Fruit fly (Drosophila melanogaster) whole organism, embryonic: ENCODE measurements around the gene Csk.

Source experiments
- Atf-2 ChIP-seq: fragments of 200-800 bp; sonication (Bioruptor generic); optimal IDR thresholded peaks from 2 replicates; lab custom pipeline; 2016; ENCODE audit warnings: missing biosample characterization, missing genetic modification characterization
- Atf6 ChIP-seq: fragments of 200-800 bp; sonication (Bioruptor generic); IDR thresholded peaks from 2 replicates; pipeline ENCODE4 v1.3.6; 2022; ENCODE audit warnings: missing biosample characterization, missing genetic modification characterization
- Awh ChIP-seq: fragments of 200-800 bp; sonication (Bioruptor generic); IDR thresholded peaks from 2 replicates; pipeline ENCODE4, ENCODE4 v1.3.6; 2022; ENCODE audit warnings: missing biosample characterization, missing genetic modification characterization
- CG10209 ChIP-seq: fragments of 200-800 bp; sonication (Bioruptor generic); optimal IDR thresholded peaks from 3 replicates; lab custom pipeline; 2017; ENCODE audit warnings: missing biosample characterization, mild to moderate bottlenecking, missing genetic modification characterization, missing genetic modification reagents
- CG10543 ChIP-seq: fragments of 200-800 bp; sonication (Bioruptor generic); optimal IDR thresholded peaks from 3 replicates; lab custom pipeline; 2017; ENCODE audit warnings: missing biosample characterization, mild to moderate bottlenecking, missing genetic modification characterization, moderate library complexity
- CG11560 ChIP-seq: fragments of 200-800 bp; sonication (Bioruptor generic); IDR thresholded peaks from 3 replicates; pipeline ENCODE4 v1.3.6; 2022; ENCODE audit warnings: missing biosample characterization, missing genetic modification characterization
- CG11695 ChIP-seq: fragments of 200-800 bp; sonication (Bioruptor generic); IDR thresholded peaks from 3 replicates; pipeline ENCODE4 v1.3.6; 2022; ENCODE audit warnings: missing biosample characterization, missing genetic modification characterization
- CG12071 ChIP-seq: fragments of 200-800 bp; sonication (Bioruptor generic); optimal IDR thresholded peaks from 3 replicates; lab custom pipeline; 2018; ENCODE audit warnings: missing biosample characterization, mild to moderate bottlenecking, missing genetic modification characterization
- CG1602 ChIP-seq: fragments of 200-800 bp; sonication (Bioruptor generic); optimal IDR thresholded peaks from 3 replicates; lab custom pipeline; 2016; ENCODE audit warnings: missing biosample characterization, missing genetic modification characterization
- CG17186 ChIP-seq: fragments of 200-800 bp; sonication (Bioruptor generic); optimal IDR thresholded peaks from 3 replicates; lab custom pipeline; 2017; ENCODE audit warnings: missing biosample characterization, missing genetic modification reagents, missing genetic modification characterization
- CG17361 ChIP-seq: fragments of 200-800 bp; sonication (Bioruptor generic); IDR thresholded peaks from 3 replicates; pipeline ENCODE4 v1.3.6; 2022; ENCODE audit warnings: missing biosample characterization, missing genetic modification characterization
- CG17912 ChIP-seq: fragments of 200-800 bp; sonication (Bioruptor generic); optimal IDR thresholded peaks from 2 replicates; lab custom pipeline; 2018; ENCODE audit warnings: missing biosample characterization, mild to moderate bottlenecking, missing genetic modification characterization
- CG18764 ChIP-seq: fragments of 200-800 bp; sonication (Bioruptor generic); optimal IDR thresholded peaks from 3 replicates; lab custom pipeline; 2016; ENCODE audit warnings: missing biosample characterization, missing genetic modification characterization
- CG2678 ChIP-seq: fragments of 200-800 bp; sonication (Bioruptor generic); optimal IDR thresholded peaks from 3 replicates; lab custom pipeline; 2019; ENCODE audit warnings: missing biosample characterization, mild to moderate bottlenecking, missing genetic modification characterization, moderate library complexity
- CG34376 ChIP-seq: fragments of 200-800 bp; sonication (Bioruptor generic); optimal IDR thresholded peaks from 2 replicates; lab custom pipeline; 2018; ENCODE audit warnings: missing biosample characterization, mild to moderate bottlenecking, missing genetic modification characterization
- CG6254 ChIP-seq: fragments of 200-800 bp; sonication (Bioruptor generic); optimal IDR thresholded peaks from 3 replicates; lab custom pipeline; 2017; ENCODE audit warnings: mild to moderate bottlenecking, missing biosample characterization, missing genetic modification reagents, missing genetic modification characterization
- CG8478 ChIP-seq: fragments of >200 bp; optimal IDR thresholded peaks from 2 replicates; lab custom pipeline; 2018
- Dfd ChIP-seq, 2 experiments: fragments of >200 bp; optimal IDR thresholded peaks; 2 replicates each; lab custom pipeline; 2017; ENCODE audit warnings: missing biosample characterization in 2 of 2, missing genetic modification characterization in 2 of 2
- Doc2 ChIP-seq: fragments of 200-800 bp; sonication (Bioruptor generic); IDR thresholded peaks from 2 replicates; pipeline ENCODE4 v1.3.6; 2022; ENCODE audit warnings: missing biosample characterization, missing genetic modification characterization
- E2f2 ChIP-seq: fragments of 200-800 bp; sonication (Bioruptor generic); IDR thresholded peaks from 2 replicates; pipeline ENCODE4 v1.3.6; 2022; ENCODE audit warnings: missing biosample characterization, missing genetic modification characterization
- Fer1 ChIP-seq: fragments of 200-800 bp; sonication (Bioruptor generic); optimal IDR thresholded peaks from 2 replicates; lab custom pipeline; 2017; ENCODE audit warnings: missing biosample characterization, mild to moderate bottlenecking, missing genetic modification characterization
- NC2β ChIP-seq: fragments of 200-800 bp; sonication (Bioruptor generic); optimal IDR thresholded peaks from 2 replicates; lab custom pipeline; 2016; ENCODE audit warnings: missing biosample characterization, missing genetic modification characterization
- Nf-YA ChIP-seq: fragments of 200-800 bp; sonication (Bioruptor generic); IDR thresholded peaks from 2 replicates; pipeline ENCODE4 v1.3.6; 2022; ENCODE audit warnings: missing biosample characterization, missing genetic modification characterization
- aop ChIP-seq: fragments of 200-800 bp; sonication (Bioruptor generic); IDR thresholded peaks from 2 replicates; pipeline ENCODE4 v1.3.6; 2022; ENCODE audit warnings: missing biosample characterization, missing genetic modification characterization
- bcd ChIP-seq: fragments of 200-800 bp; sonication (Bioruptor generic); optimal IDR thresholded peaks from 2 replicates; lab custom pipeline; 2017; ENCODE audit warnings: missing biosample characterization, mild to moderate bottlenecking, missing genetic modification characterization
- bigmax ChIP-seq: fragments of 200-800 bp; sonication (Bioruptor generic); optimal IDR thresholded peaks from 2 replicates; lab custom pipeline; 2018; ENCODE audit warnings: missing biosample characterization, mild to moderate bottlenecking, missing genetic modification characterization
- bowl ChIP-seq: fragments of 200-800 bp; sonication (Bioruptor generic); IDR thresholded peaks from 2 replicates; pipeline ENCODE4 v1.3.6; 2022; ENCODE audit warnings: missing biosample characterization, missing genetic modification characterization
- bsh ChIP-seq, 2 experiments: fragments of 200-800 bp; sonication (Bioruptor generic); optimal IDR thresholded peaks; 2 replicates each; lab custom pipeline; 2017 to 2018; ENCODE audit warnings: mild to moderate bottlenecking in 2 of 2, missing biosample characterization in 2 of 2, missing genetic modification characterization in 2 of 2, moderate library complexity in 1 of 2
- dimm ChIP-seq: fragments of 200-800 bp; sonication (Bioruptor generic); IDR thresholded peaks from 2 replicates; pipeline ENCODE4 v1.3.6; 2022; ENCODE audit warnings: missing biosample characterization, missing genetic modification characterization
- dmrt11E ChIP-seq: fragments of 200-800 bp; sonication (Bioruptor generic); optimal IDR thresholded peaks from 3 replicates; lab custom pipeline; 2018; ENCODE audit warnings: missing biosample characterization, mild to moderate bottlenecking, missing genetic modification characterization, moderate library complexity
- en ChIP-seq: fragments of 200-800 bp; sonication (Bioruptor generic); optimal IDR thresholded peaks from 2 replicates; lab custom pipeline; 2016; ENCODE audit warnings: missing biosample characterization, missing genetic modification characterization
- esg ChIP-seq: fragments of 200-800 bp; sonication (Bioruptor generic); conservative IDR thresholded peaks from 2 replicates; pipeline ENCODE4 v1.3.6; 2022; ENCODE audit warnings: missing biosample characterization, missing genetic modification characterization
- fd102C ChIP-seq: fragments of 200-800 bp; sonication (Bioruptor generic); optimal IDR thresholded peaks from 2 replicates; lab custom pipeline; 2018; ENCODE audit warnings: missing biosample characterization, mild to moderate bottlenecking, missing genetic modification characterization, moderate library complexity
- gem ChIP-seq: fragments of 200-800 bp; sonication (Bioruptor generic); optimal IDR thresholded peaks from 2 replicates; lab custom pipeline; 2019; ENCODE audit warnings: missing biosample characterization, mild to moderate bottlenecking, missing genetic modification characterization, moderate library complexity
- gt ChIP-seq: fragments of 200-800 bp; sonication (Bioruptor generic); IDR thresholded peaks from 2 replicates; pipeline ENCODE4 v1.3.6; 2022; ENCODE audit warnings: missing biosample characterization, missing genetic modification characterization
- hkb ChIP-seq, 2 experiments: fragments of 200-800 bp in 1 of 2; fragments of >200 bp in 1 of 2; sonication (Bioruptor generic) in 1 of 2; IDR thresholded peaks in 1 of 2; optimal IDR thresholded peaks in 1 of 2; 2 replicates each; pipeline versions ENCODE4 v1.3.6 to Lab custom; 2017 to 2022; ENCODE audit warnings: missing biosample characterization in 1 of 2, missing genetic modification characterization in 1 of 2
- jigr1 ChIP-seq: fragments of 200-800 bp; sonication (Bioruptor generic); IDR thresholded peaks from 3 replicates; pipeline ENCODE4 v1.3.6; 2022; ENCODE audit warnings: missing biosample characterization, missing genetic modification characterization
- nerfin-2 ChIP-seq: fragments of 200-800 bp; sonication (Bioruptor generic); IDR thresholded peaks from 2 replicates; pipeline ENCODE4 v1.3.6; 2022; ENCODE audit warnings: missing biosample characterization, missing genetic modification characterization; ENCODE audit not compliant: partially characterized antibody
- nmo ChIP-seq: fragments of 200-800 bp; sonication (Bioruptor generic); optimal IDR thresholded peaks from 2 replicates; lab custom pipeline; 2018; ENCODE audit warnings: missing biosample characterization, mild to moderate bottlenecking, missing genetic modification characterization, moderate library complexity
- pan ChIP-seq, 4 experiments: fragments of >200 bp in 3 of 4; fragments of 200-800 bp in 1 of 4; sonication (Bioruptor generic) in 1 of 4; optimal IDR thresholded peaks in 3 of 4; IDR thresholded peaks in 1 of 4; 2 replicates each; pipeline versions ENCODE4 v1.3.6 to Lab custom; 2017 to 2022; ENCODE audit warnings: missing biosample characterization in 2 of 4, missing genetic modification characterization in 2 of 4, mixed read lengths in 1 of 4
- pho ChIP-seq: fragments of 200-800 bp; sonication (Bioruptor generic); optimal IDR thresholded peaks from 2 replicates; lab custom pipeline; 2016; ENCODE audit warnings: missing biosample characterization, missing genetic modification characterization
- salm ChIP-seq: fragments of 200-800 bp; sonication (Bioruptor generic); optimal IDR thresholded peaks from 2 replicates; lab custom pipeline; 2018; ENCODE audit warnings: missing biosample characterization, mild to moderate bottlenecking, missing genetic modification characterization
- sc ChIP-seq, 3 experiments: fragments of >200 bp in 2 of 3; fragments of 200-800 bp in 1 of 3; sonication (Bioruptor generic) in 1 of 3; optimal IDR thresholded peaks; 2 replicates in 2 of 3; 3 replicates in 1 of 3; lab custom pipeline; 2017; ENCODE audit warnings: mild to moderate bottlenecking in 1 of 3, missing biosample characterization in 1 of 3, missing genetic modification characterization in 1 of 3, missing genetic modification reagents in 1 of 3
- sens ChIP-seq: fragments of 200-800 bp; sonication (Bioruptor generic); peaks from one replicate; lab custom pipeline; 2016; ENCODE audit warnings: missing biosample characterization, missing genetic modification characterization
- tgo ChIP-seq: fragments of 200-800 bp; sonication (Bioruptor generic); IDR thresholded peaks from 3 replicates; pipeline ENCODE4 v1.3.6; 2022; ENCODE audit warnings: missing biosample characterization, missing genetic modification characterization
- tin ChIP-seq: fragments of 200-800 bp; sonication (Bioruptor generic); optimal IDR thresholded peaks from 3 replicates; lab custom pipeline; 2016; ENCODE audit warnings: missing biosample characterization, missing genetic modification characterization
- toy ChIP-seq: fragments of 200-800 bp; sonication (Bioruptor generic); IDR thresholded peaks from 2 replicates; pipeline ENCODE4 v1.3.6; 2022; ENCODE audit warnings: missing biosample characterization, missing genetic modification characterization
- twi ChIP-seq: fragments of 200-800 bp; optimal IDR thresholded peaks from 2 replicates; lab custom pipeline; 2019; ENCODE audit warnings: missing biosample characterization, mild to moderate bottlenecking, missing genetic modification characterization, moderate library complexity

Gene Csk

dm6 chr3R:11650105-11651039 lies at the start of gene Csk, which contains the start of gene Elp1:
Gene Csk (minus strand): TSS chr3R:11650706.
Gene Elp1 (plus strand): TSS chr3R:11650971.
- TF ChIP-seq Awh (GFP tag; lab: Robert Waterston, UW), result no peak
- TF ChIP-seq toy (GFP tag; lab: Robert Waterston, UW), result no peak
- TF ChIP-seq dmrt11E (tag; lab: Kevin White, UChicago), result peak; percentile 58
- peak; percentile 74 for TF ChIP-seq gem (tag; lab: Kevin White, UChicago)
- TF ChIP-seq CG34376, result peak; percentile 33
- no peak for TF ChIP-seq dimm (GFP tag; lab: Robert Waterston, UW)
- TF ChIP-seq nmo (GFP tag; lab: Kevin White, UChicago), result peak; percentile 86
- peak; percentile 76 for TF ChIP-seq CG17361 (GFP tag; lab: Robert Waterston, UW)
- peak; percentile 38 for TF ChIP-seq CG18764 (GFP tag; lab: Kevin White, UChicago)
- TF ChIP-seq gt (GFP tag; lab: Robert Waterston, UW), result no peak
- TF ChIP-seq CG11560 (tag; lab: Robert Waterston, UW), result no peak
- peak; percentile 73 for TF ChIP-seq twi
- peak; percentile 12 for TF ChIP-seq CG17912
- TF ChIP-seq CG1602 (GFP tag; lab: Kevin White, UChicago), result peak; percentile 51
- TF ChIP-seq Fer1 (GFP tag; lab: Kevin White, UChicago), result peak; percentile 60
- TF ChIP-seq CG11695 (GFP tag; lab: Robert Waterston, UW), result no peak
- no peak for TF ChIP-seq aop (GFP tag; lab: Robert Waterston, UW)
- TF ChIP-seq pan (optimal IDR thresholded peaks at IDR 0.05; lab: Kevin White, UChicago), result no peak
- no peak for TF ChIP-seq pan (GFP tag; optimal IDR thresholded peaks at IDR 0.05 in 1 of 2, IDR thresholded peaks at IDR 0.05 in 1 of 2)
- TF ChIP-seq CG6254, result no peak
- no peak for TF ChIP-seq salm (tag; lab: Kevin White, UChicago)
- TF ChIP-seq Atf-2, result peak; percentile 6
- TF ChIP-seq hkb (optimal IDR thresholded peaks at IDR 0.05; lab: Kevin White, UChicago), result peak; percentile 64
- no peak for TF ChIP-seq hkb (GFP tag; IDR thresholded peaks at IDR 0.05; lab: Robert Waterston, UW)
- TF ChIP-seq bcd (GFP tag; lab: Kevin White, UChicago), result peak; percentile 66
- no peak for TF ChIP-seq Dfd (GFP tag; optimal IDR thresholded peaks at IDR 0.05; lab: Kevin White, UChicago)
- peak; percentile 24; the same call in 1 of the 3 replicates for TF ChIP-seq jigr1 (GFP tag; lab: Robert Waterston, UW)
- peak; percentile 34 for TF ChIP-seq fd102C
- TF ChIP-seq bsh (GFP tag; optimal IDR thresholded peaks at IDR 0.05; lab: Kevin White, UChicago), result peak in 1 of 2 experiments; percentile 40
- TF ChIP-seq CG12071 (GFP tag; lab: Kevin White, UChicago), result no peak
- TF ChIP-seq pho, result peak; percentile 3
- TF ChIP-seq Doc2 (GFP tag; lab: Robert Waterston, UW), result no peak
- no peak for TF ChIP-seq bowl (GFP tag; lab: Robert Waterston, UW)
- TF ChIP-seq sens, result peak; percentile 86
- TF ChIP-seq CG10209 (GFP tag; lab: Kevin White, UChicago), result peak; percentile 52
- peak; percentile 41 for TF ChIP-seq tin (GFP tag; lab: Kevin White, UChicago)
- peak; percentile 64 for TF ChIP-seq CG2678
- no peak for TF ChIP-seq Nf-YA (GFP tag; lab: Robert Waterston, UW)
- TF ChIP-seq CG17186, result peak; percentile 41
- peak; percentile 64 for TF ChIP-seq CG10543 (GFP tag; lab: Kevin White, UChicago)
- peak; percentile 40 for TF ChIP-seq CG8478
- 0 out of 2 replicates have a peak, but pooled peaks have one; percentile 17 for TF ChIP-seq Atf6
- TF ChIP-seq E2f2 (GFP tag; lab: Robert Waterston, UW), result peak; percentile 40
- TF ChIP-seq bigmax (GFP tag; lab: Kevin White, UChicago), result no peak
- TF ChIP-seq esg (GFP tag; lab: Robert Waterston, UW), result no peak
- TF ChIP-seq sc (optimal IDR thresholded peaks at IDR 0.05; lab: Kevin White, UChicago), result no peak
- no peak for TF ChIP-seq sc (GFP tag; optimal IDR thresholded peaks at IDR 0.05; lab: Kevin White, UChicago)
- no peak for TF ChIP-seq NC2β (GFP tag; lab: Kevin White, UChicago)
- TF ChIP-seq tgo (GFP tag; lab: Robert Waterston, UW), result peak; percentile 50
- no peak for TF ChIP-seq en
- no peak for TF ChIP-seq nerfin-2 (GFP tag; lab: Robert Waterston, UW)
